Worm (Caenorhabditis elegans): ENCODE results near the gene C10B5.1.

Gene C10B5.1

ce11 chrV:8580961-8581360, at the start of gene C10B5.1:
Gene C10B5.1 (plus strand): TSS chrV:8581261.
- TF ChIP-seq ztf-23 (GFP tag; IDR thresholded peaks at IDR 0.05) (no peak), tab-1 (GFP tag; IDR thresholded peaks at IDR 0.05) (no peak), T22C8.4 (GFP tag; IDR thresholded peaks at IDR 0.05) (no peak), flt-1 (GFP tag; IDR thresholded peaks at IDR 0.05) (no peak), ztf-29 (GFP tag; IDR thresholded peaks at IDR 0.05) (no peak), cog-1 (tag; optimal IDR thresholded peaks at IDR 0.05) (no peak)

ce11 chrV:8533067-8533466, 48.0 kb upstream of the C10B5.1 start, which contains the start of the genes his-8 and his-7:
Gene his-8 (minus strand): TSS chrV:8533086.
Gene his-7 (plus strand): TSS chrV:8533379.
- peak; percentile 77 for TF ChIP-seq flt-1 (GFP tag; IDR thresholded peaks at IDR 0.05)

- TF ChIP-seq cog-1 (tag; optimal IDR thresholded peaks at IDR 0.05) (no peak), klf-2 (GFP tag; conservative IDR thresholded peaks at IDR 0.05) (no peak), ztf-23 (GFP tag; IDR thresholded peaks at IDR 0.05) (no peak), tab-1 (GFP tag; IDR thresholded peaks at IDR 0.05) (no peak), T22C8.4 (GFP tag; IDR thresholded peaks at IDR 0.05) (no peak)
Measured at ce11 chrV:8533916-8534315, 47.1 kb upstream of the C10B5.1 start.

DNA sequence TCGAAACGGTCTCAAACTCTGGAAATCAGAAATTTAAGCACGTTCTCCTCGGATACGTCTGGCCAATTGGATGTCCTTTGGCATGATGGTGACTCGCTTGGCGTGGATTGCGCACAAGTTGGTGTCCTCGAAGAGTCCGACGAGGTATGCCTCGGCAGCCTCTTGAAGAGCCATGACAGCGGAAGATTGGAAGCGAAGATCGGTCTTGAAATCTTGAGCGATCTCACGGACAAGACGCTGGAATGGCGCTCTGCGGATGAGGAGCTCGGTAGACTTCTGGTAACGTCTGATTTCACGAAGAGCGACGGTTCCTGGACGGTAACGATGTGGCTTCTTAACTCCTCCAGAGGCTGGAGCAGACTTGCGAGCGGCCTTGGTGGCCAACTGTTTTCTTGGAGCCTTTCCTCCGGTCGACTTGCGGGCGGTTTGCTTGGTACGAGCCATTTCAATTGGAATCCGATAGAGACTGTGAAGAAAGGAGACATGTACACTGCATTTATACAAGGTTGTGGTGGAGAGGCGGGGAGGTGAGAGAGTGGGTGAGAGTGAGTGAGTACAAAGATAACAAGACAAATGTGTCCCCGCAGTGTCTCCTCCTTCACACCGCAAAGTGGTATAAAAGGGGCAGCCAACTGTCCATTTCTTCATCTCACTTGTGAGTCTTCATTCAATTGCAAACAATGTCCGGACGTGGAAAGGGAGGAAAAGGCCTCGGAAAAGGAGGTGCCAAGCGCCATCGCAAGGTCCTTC, 46.4 kb upstream of the C10B5.1 start, which contains the start of the genes his-6 and his-5:
Gene his-6 (minus strand): TSS at position 444 of the 750 bp plus-strand sequence.
Gene his-5 (plus strand): TSS at position 681 of the 750 bp plus-strand sequence.
- peak; percentile 73; the same call in 1 of the 2 replicates for TF ChIP-seq ztf-23 (GFP tag; IDR thresholded peaks at IDR 0.05)
- TF ChIP-seq klf-2 (GFP tag; conservative IDR thresholded peaks at IDR 0.05) = 0 out of 2 replicates have a peak, but pooled peaks have one; percentile 29
- TF ChIP-seq flt-1 (GFP tag; IDR thresholded peaks at IDR 0.05) = peak; percentile 72
- peak; percentile 2 for TF ChIP-seq cog-1 (tag; optimal IDR thresholded peaks at IDR 0.05)
- TF ChIP-seq ztf-29 (GFP tag; IDR thresholded peaks at IDR 0.05) = peak; percentile 31; the same call in 1 of the 2 replicates

DNA sequence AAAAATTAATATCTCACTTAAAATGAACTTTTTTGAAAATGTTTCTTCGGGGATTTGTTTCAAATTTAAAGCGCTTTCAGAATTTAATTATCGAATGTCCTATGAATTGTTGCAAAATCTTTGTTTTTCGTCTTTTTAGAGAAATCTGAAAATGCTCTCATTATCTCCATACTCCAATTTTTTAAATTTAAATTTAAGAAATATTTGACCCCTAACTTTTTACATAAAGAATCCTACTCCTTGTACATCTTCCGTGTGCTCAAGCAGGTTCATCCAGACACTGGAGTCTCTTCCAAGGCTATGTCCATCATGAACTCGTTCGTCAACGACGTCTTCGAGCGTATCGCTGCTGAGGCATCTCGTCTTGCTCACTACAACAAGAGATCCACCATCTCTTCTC, 44.8 kb upstream of the C10B5.1 start, which contains the start of gene his-39:
Gene his-39 (plus strand): TSS at position 301 of the 400 bp plus-strand sequence.
- no peak for TF ChIP-seq klf-2 (GFP tag; conservative IDR thresholded peaks at IDR 0.05)
- TF ChIP-seq flt-1 (GFP tag; IDR thresholded peaks at IDR 0.05) = no peak
- TF ChIP-seq med-1 (GFP tag; optimal IDR thresholded peaks at IDR 0.05; ENCODE audit: insufficient read depth) = no peak
- TF ChIP-seq ztf-29 (GFP tag; IDR thresholded peaks at IDR 0.05) = no peak
- no peak for TF ChIP-seq cog-1 (tag; optimal IDR thresholded peaks at IDR 0.05)
- TF ChIP-seq T22C8.4 (GFP tag; IDR thresholded peaks at IDR 0.05) = no peak
- no peak for TF ChIP-seq ref-1 (GFP tag; conservative IDR thresholded peaks at IDR 0.05)
- no peak for TF ChIP-seq ztf-23 (GFP tag; IDR thresholded peaks at IDR 0.05)
- TF ChIP-seq tab-1 (GFP tag; IDR thresholded peaks at IDR 0.05) = no peak

- TF ChIP-seq klf-2 (GFP tag; conservative IDR thresholded peaks at IDR 0.05) (no peak), cog-1 (tag; optimal IDR thresholded peaks at IDR 0.05) (no peak), T22C8.4 (GFP tag; IDR thresholded peaks at IDR 0.05) (no peak), ztf-23 (GFP tag; IDR thresholded peaks at IDR 0.05) (no peak), flt-1 (GFP tag; IDR thresholded peaks at IDR 0.05) (no peak), med-1 (GFP tag; optimal IDR thresholded peaks at IDR 0.05; ENCODE audit: insufficient read depth) (no peak), tab-1 (GFP tag; IDR thresholded peaks at IDR 0.05) (no peak), ref-1 (GFP tag; conservative IDR thresholded peaks at IDR 0.05) (no peak), ztf-29 (GFP tag; IDR thresholded peaks at IDR 0.05) (no peak)
Measured at ce11 chrV:8537031-8537430, 44.0 kb upstream of the C10B5.1 start, which contains the start of gene otpl-4. Gene otpl-4 (plus strand): TSS chrV:8537331.

- no peak for TF ChIP-seq ztf-23 (GFP tag; IDR thresholded peaks at IDR 0.05)
- TF ChIP-seq flt-1 (GFP tag; IDR thresholded peaks at IDR 0.05) = no peak
- no peak for TF ChIP-seq ref-1 (GFP tag; conservative IDR thresholded peaks at IDR 0.05)
Measured at ce11 chrV:8545531-8546224, 35.4 kb upstream of the C10B5.1 start, which contains the start of the genes slc-17.8 and asns-1. Gene slc-17.8 (minus strand): TSS chrV:8545581. Gene asns-1 (plus strand): TSS chrV:8546174.

DNA sequence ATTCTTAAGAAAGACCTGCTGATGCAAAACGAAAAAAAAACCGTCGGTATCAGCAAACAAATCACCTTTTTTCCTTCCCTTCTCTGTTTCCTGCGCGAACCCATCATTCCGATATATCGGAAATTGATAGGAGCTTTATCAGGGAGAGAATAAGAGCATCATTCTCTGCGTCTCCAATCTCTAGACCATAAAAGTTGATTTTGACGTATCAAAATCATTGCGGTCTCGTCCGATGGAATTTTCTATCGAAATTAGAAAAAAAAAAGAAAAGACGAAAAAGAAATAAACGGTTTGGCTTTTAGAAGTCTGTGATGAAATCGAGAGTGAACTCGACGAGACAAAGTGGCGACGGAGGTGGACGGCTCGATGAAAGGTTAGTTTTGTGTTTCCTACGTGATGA, 32.1 kb upstream of the C10B5.1 start, which contains the start of gene stdh-4:
Gene stdh-4 (plus strand): TSS at position 301 of the 400 bp plus-strand sequence.
- TF ChIP-seq cog-1 (tag; optimal IDR thresholded peaks at IDR 0.05) (no peak), T22C8.4 (GFP tag; IDR thresholded peaks at IDR 0.05) (no peak), tab-1 (GFP tag; IDR thresholded peaks at IDR 0.05) (no peak), klf-2 (GFP tag; conservative IDR thresholded peaks at IDR 0.05) (no peak), med-1 (GFP tag; optimal IDR thresholded peaks at IDR 0.05; ENCODE audit: insufficient read depth) (no peak), ref-1 (GFP tag; conservative IDR thresholded peaks at IDR 0.05) (no peak), ztf-23 (GFP tag; IDR thresholded peaks at IDR 0.05) (no peak), ztf-29 (GFP tag; IDR thresholded peaks at IDR 0.05) (no peak)

DNA sequence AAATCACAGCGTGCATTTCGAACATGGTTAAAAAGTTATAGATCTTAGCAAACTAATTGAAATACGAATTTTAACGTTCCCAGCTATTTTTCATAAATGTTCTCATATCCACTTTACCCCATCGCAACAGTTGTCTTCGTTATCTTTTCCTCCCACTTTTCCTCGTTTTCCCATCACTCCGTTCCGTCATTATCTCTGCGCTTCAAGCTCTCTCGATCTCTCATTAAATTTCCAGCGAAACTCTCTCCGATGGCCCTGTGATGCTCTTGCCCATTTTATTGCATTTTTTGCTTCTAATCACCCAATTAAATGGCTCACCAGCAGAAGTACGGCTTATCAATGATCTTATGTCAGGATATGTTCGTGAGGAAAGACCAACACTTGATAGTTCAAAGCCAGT, 28.6 kb upstream of the C10B5.1 start, which contains the start of gene acr-15:
Gene acr-15 (plus strand): TSS at position 236 of the 400 bp plus-strand sequence.
- TF ChIP-seq ztf-23 (GFP tag; IDR thresholded peaks at IDR 0.05) (0 out of 2 replicates have a peak, but pooled peaks have one; percentile 34), cog-1 (tag; optimal IDR thresholded peaks at IDR 0.05) (no peak), med-1 (GFP tag; optimal IDR thresholded peaks at IDR 0.05; ENCODE audit: insufficient read depth) (no peak)

ce11 chrV:8555955-8556354, 25.1 kb upstream of the C10B5.1 start:
- TF ChIP-seq ztf-23 (GFP tag; IDR thresholded peaks at IDR 0.05) (no peak), tab-1 (GFP tag; IDR thresholded peaks at IDR 0.05) (no peak), klf-2 (GFP tag; conservative IDR thresholded peaks at IDR 0.05) (no peak), ztf-29 (GFP tag; IDR thresholded peaks at IDR 0.05) (no peak), med-1 (GFP tag; optimal IDR thresholded peaks at IDR 0.05; ENCODE audit: insufficient read depth) (no peak), cog-1 (tag; optimal IDR thresholded peaks at IDR 0.05) (no peak), T22C8.4 (GFP tag; IDR thresholded peaks at IDR 0.05) (no peak)
